Worm (Caenorhabditis elegans): Measurements from ENCODE around the gene B0252.1.

Gene B0252.1

DNA sequence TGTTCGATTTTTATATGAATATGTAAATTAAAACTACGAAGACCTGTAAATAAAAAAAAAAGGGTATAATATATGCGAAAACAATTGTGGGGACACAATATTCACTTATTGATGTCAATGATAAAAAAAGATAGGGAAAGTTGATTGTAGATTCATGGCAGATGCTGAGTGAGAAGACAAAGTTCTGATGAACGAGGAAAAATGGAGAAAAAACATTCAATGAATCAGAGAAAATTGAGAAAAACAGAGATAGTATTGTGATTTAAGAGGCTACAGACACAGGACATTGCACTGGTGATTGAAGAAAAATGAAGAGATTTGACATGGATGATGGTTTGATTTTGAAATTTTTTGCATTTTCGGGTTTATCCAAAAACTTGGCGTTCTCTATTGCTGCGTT is 10.8 kb upstream of the B0252.1 start:
- TF ChIP-seq mbf-1 (tag; optimal IDR thresholded peaks at IDR 0.05) (no peak), Y55F3AM.14 (GFP tag; optimal IDR thresholded peaks at IDR 0.05) (no peak), lin-13 (GFP tag; optimal IDR thresholded peaks at IDR 0.05) (no peak), nhr-129 (tag; optimal IDR thresholded peaks at IDR 0.05) (peak; percentile 12), ceh-82 (tag; optimal IDR thresholded peaks at IDR 0.05) (no peak), zag-1 (tag; optimal IDR thresholded peaks at IDR 0.05) (no peak), fos-1 (tag; optimal IDR thresholded peaks at IDR 0.05) (peak; percentile 37), sem-4 (tag; optimal IDR thresholded peaks at IDR 0.05) (no peak), nhr-6 (tag; optimal IDR thresholded peaks at IDR 0.05) (no peak), nhr-11 (tag; optimal IDR thresholded peaks at IDR 0.05) (no peak), C34F6.9 (tag; optimal IDR thresholded peaks at IDR 0.05) (peak; percentile 32), blmp-1 (tag; optimal IDR thresholded peaks at IDR 0.05; ENCODE audit: insufficient read depth) (peak; percentile 52)

DNA sequence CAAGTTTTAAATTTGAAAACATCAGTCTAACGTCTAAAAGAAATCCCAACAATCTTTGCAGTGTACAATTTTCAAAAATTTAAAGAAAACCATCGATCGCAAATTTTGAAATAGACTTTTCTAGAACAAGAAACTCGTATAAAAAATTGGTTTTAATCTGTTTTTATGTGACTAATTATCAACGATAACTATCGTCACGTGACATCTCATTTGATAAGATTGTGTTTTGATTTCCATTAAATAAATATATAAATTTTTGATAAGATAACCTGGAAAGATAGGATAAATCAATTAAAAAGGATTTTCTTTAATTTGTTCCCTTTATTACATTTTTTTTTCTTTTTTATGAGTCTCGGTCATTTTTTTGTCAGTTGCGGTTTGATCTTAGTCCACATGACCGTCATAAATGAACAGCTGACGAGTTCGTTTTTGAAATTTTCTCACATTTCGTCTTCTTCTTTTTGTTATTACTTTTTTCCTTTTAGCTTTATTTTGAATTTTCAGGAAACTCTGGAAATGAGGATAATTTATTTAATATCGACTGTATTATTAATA is 9.8 kb upstream of the B0252.1 start, which contains the start of gene asm-1:
asm-1 (plus strand) TSS at position 505 of the 555 bp plus-strand sequence.
- TF ChIP-seq R02D3.7 (tag; optimal IDR thresholded peaks at IDR 0.05) (no peak), C34F6.9 (tag; optimal IDR thresholded peaks at IDR 0.05) (peak; percentile 16)

DNA sequence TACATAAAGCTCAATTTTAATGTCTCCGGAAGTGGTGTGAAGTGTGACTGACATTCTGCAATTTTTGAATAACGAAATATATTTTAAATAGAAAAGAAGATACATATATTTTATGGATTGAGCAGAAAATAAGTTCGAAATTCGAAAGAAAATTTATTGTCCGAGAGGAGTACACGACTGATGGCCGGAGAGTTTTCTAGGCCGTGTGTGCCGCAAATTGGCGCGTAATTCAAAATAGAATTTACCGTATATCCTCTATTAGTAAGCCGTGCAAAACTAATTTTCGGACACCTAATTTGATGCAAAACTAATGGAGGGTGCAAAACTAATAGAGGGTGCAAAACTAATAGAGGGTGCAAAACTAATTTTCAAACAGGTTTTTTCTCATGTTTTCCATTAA is 6.2 kb upstream of the B0252.1 start, which contains the start of gene cyn-10:
cyn-10 (minus strand) TSS at position 57 of the 400 bp plus-strand sequence.
- TF ChIP-seq F13H6.1 (tag; optimal IDR thresholded peaks at IDR 0.05): peak; percentile 77
- no peak for TF ChIP-seq Y55F3AM.14 (GFP tag; optimal IDR thresholded peaks at IDR 0.05)
- peak; percentile 7 for TF ChIP-seq blmp-1 (tag; optimal IDR thresholded peaks at IDR 0.05; ENCODE audit: insufficient read depth)
- peak; percentile 56 for TF ChIP-seq nhr-21 (tag; optimal IDR thresholded peaks at IDR 0.05)
- TF ChIP-seq C34F6.9 (tag; optimal IDR thresholded peaks at IDR 0.05): peak; percentile 59
- TF ChIP-seq skn-1 (tag; optimal IDR thresholded peaks at IDR 0.05): no peak
- TF ChIP-seq sem-4 (tag; optimal IDR thresholded peaks at IDR 0.05): no peak
- TF ChIP-seq egl-27 (tag; optimal IDR thresholded peaks at IDR 0.05): no peak
- TF ChIP-seq nhr-11 (tag; optimal IDR thresholded peaks at IDR 0.05): no peak
- peak; percentile 50 for TF ChIP-seq crh-2 (tag; optimal IDR thresholded peaks at IDR 0.05)
- peak; percentile 57 for TF ChIP-seq nhr-6 (tag; optimal IDR thresholded peaks at IDR 0.05)
- TF ChIP-seq nhr-129 (tag; optimal IDR thresholded peaks at IDR 0.05): peak; percentile 27
- no peak for TF ChIP-seq peb-1 (tag; optimal IDR thresholded peaks at IDR 0.05)
- TF ChIP-seq ama-1 (optimal IDR thresholded peaks at IDR 0.05): no peak
- peak; percentile 49 for TF ChIP-seq snpc-4 (tag; optimal IDR thresholded peaks at IDR 0.05)
- TF ChIP-seq aly-2 (tag; optimal IDR thresholded peaks at IDR 0.05): no peak
- no peak for TF ChIP-seq lin-39 (tag; optimal IDR thresholded peaks at IDR 0.05)
- peak; percentile 70 to 81 for TF ChIP-seq lsy-2 (tag; optimal IDR thresholded peaks at IDR 0.05)
- TF ChIP-seq lin-13 (GFP tag; optimal IDR thresholded peaks at IDR 0.05): peak; percentile 65
- peak; percentile 96 for TF ChIP-seq sma-9 (GFP tag; optimal IDR thresholded peaks at IDR 0.05)
- no peak for TF ChIP-seq sma-9 (tag; optimal IDR thresholded peaks at IDR 0.05)
- TF ChIP-seq mbf-1 (tag; optimal IDR thresholded peaks at IDR 0.05): no peak
- no peak for TF ChIP-seq fos-1 (tag; optimal IDR thresholded peaks at IDR 0.05)
- no peak for TF ChIP-seq nhr-10 (tag; optimal IDR thresholded peaks at IDR 0.05)
- peak; percentile 94 for TF ChIP-seq gmeb-1 (tag; optimal IDR thresholded peaks at IDR 0.05)
- no peak for TF ChIP-seq nhr-25 (tag; optimal IDR thresholded peaks at IDR 0.05)
- no peak for TF ChIP-seq ztf-1 (GFP tag; conservative IDR thresholded peaks at IDR 0.05)
- TF ChIP-seq sma-3 (GFP tag; optimal IDR thresholded peaks at IDR 0.05): peak; percentile 86
- peak; percentile 70 for TF ChIP-seq unc-55 (GFP tag; optimal IDR thresholded peaks at IDR 0.05)
- no peak for TF ChIP-seq alr-1 (tag; optimal IDR thresholded peaks at IDR 0.05)

DNA sequence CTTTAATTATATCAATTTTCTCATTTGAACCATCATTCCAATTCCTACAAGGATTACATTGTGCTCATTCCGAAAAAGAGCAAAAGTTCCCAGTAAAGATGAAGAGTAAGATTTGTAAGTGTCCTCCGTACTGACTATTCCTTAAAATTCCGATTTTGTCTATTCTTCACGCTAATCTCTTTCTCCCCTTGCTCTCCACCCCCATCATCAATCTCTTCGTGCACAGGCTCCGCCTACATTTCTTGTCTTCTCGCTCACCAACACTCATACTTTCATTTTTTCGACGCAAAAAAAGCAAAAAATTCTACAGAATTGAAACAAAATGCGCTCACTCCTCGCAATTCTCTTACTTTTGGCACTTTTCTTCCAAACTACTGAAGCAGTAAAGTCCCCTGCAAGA is 3.6 kb upstream of the B0252.1 start, which contains the start of gene B0252.8:
B0252.8 (plus strand) TSS at position 292 of the 400 bp plus-strand sequence.
- TF ChIP-seq mab-5 (tag; optimal IDR thresholded peaks at IDR 0.05): peak; percentile 1
- TF ChIP-seq sma-9 (GFP tag; optimal IDR thresholded peaks at IDR 0.05): no peak
- no peak for TF ChIP-seq sma-9 (tag; optimal IDR thresholded peaks at IDR 0.05)
- TF ChIP-seq C34F6.9 (tag; optimal IDR thresholded peaks at IDR 0.05): peak; percentile 2
- TF ChIP-seq unc-55 (GFP tag; optimal IDR thresholded peaks at IDR 0.05): peak; percentile 52

DNA sequence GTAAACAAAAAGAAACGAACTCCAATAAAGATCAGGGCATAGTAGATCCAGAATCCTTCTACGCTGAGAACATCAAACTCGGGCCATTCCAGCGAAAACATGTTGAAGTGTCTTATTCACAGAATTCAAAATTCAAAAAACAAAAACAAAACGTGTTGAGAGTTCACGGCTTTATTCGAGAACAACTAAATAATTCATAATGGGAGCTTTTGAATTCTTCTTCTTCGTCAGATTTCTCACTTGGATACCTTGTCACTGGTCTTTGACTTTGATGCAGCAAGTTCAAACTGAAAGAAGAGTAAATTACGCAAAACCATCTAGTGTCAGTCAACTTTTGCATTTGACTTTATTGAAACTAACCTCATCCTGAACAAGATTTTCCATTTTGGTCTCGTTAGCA is 1.8 kb upstream of the B0252.1 start, which contains the start of gene B0252.11:
B0252.11 (minus strand) TSS at position 101 of the 400 bp plus-strand sequence.
- TF ChIP-seq fos-1 (tag; optimal IDR thresholded peaks at IDR 0.05) (no peak), lin-11 (tag; optimal IDR thresholded peaks at IDR 0.05) (no peak), ztf-4 (tag; optimal IDR thresholded peaks at IDR 0.05) (no peak), unc-62 (GFP tag; optimal IDR thresholded peaks at IDR 0.05) (no peak), F13H6.1 (tag; optimal IDR thresholded peaks at IDR 0.05) (no peak), nhr-237 (tag; optimal IDR thresholded peaks at IDR 0.05) (no peak), nhr-11 (tag; optimal IDR thresholded peaks at IDR 0.05) (no peak), nhr-25 (tag; optimal IDR thresholded peaks at IDR 0.05) (no peak), lin-13 (GFP tag; optimal IDR thresholded peaks at IDR 0.05) (no peak), unc-55 (GFP tag; optimal IDR thresholded peaks at IDR 0.05) (no peak), unc-39 (tag; optimal IDR thresholded peaks at IDR 0.05) (no peak)
